Fruit fly (Drosophila melanogaster) whole organism, prepupa: ENCODE measurements around the gene CG33333.

Source experiments
- CG10669 ChIP-seq: fragments of 200-800 bp; sonication (Bioruptor generic); optimal IDR thresholded peaks from 3 replicates; lab custom pipeline; 2018; ENCODE audit warnings: missing biosample characterization, mild to moderate bottlenecking, missing genetic modification characterization, moderate library complexity
- CG15336 ChIP-seq: fragments of 200-800 bp; sonication (Bioruptor generic); IDR thresholded peaks from 2 replicates; pipeline ENCODE4 v1.3.6; 2022; ENCODE audit warnings: missing biosample characterization, missing genetic modification characterization
- CG16779 ChIP-seq: fragments of 200-800 bp; sonication (Bioruptor generic); optimal IDR thresholded peaks from 3 replicates; lab custom pipeline; 2017; ENCODE audit warnings: missing biosample characterization, mild to moderate bottlenecking, missing genetic modification characterization
- CG6854 ChIP-seq: fragments of 200-800 bp; sonication (Bioruptor generic); optimal IDR thresholded peaks from 2 replicates; lab custom pipeline; 2017; ENCODE audit warnings: missing biosample characterization, mild to moderate bottlenecking, missing genetic modification characterization
- Eip78C ChIP-seq: fragments of 200-800 bp; sonication (Bioruptor generic); peaks from one replicate; lab custom pipeline; 2016; ENCODE audit warnings: missing biosample characterization, missing genetic modification characterization
- Eip93F ChIP-seq: fragments of 200-800 bp; sonication (Bioruptor generic); optimal IDR thresholded peaks from 2 replicates; lab custom pipeline; 2016; ENCODE audit warnings: missing biosample characterization, mild to moderate bottlenecking, missing genetic modification characterization
- Ets21C ChIP-seq: fragments of 200-800 bp; sonication (Bioruptor generic); optimal IDR thresholded peaks from 3 replicates; lab custom pipeline; 2016; ENCODE audit warnings: missing biosample characterization, missing genetic modification characterization
- Hr38 ChIP-seq: sonication (Bioruptor generic); optimal IDR thresholded peaks from 2 replicates; lab custom pipeline; 2016; ENCODE audit warnings: missing biosample characterization, missing genetic modification characterization
- Hr39 ChIP-seq: fragments of 200-800 bp; sonication (Bioruptor generic); optimal IDR thresholded peaks from 2 replicates; lab custom pipeline; 2016; ENCODE audit warnings: missing biosample characterization, missing genetic modification characterization
- eg ChIP-seq: fragments of 200-800 bp; sonication (Bioruptor generic); IDR thresholded peaks from 3 replicates; pipeline ENCODE4 v1.3.6; 2022; ENCODE audit warnings: missing biosample characterization, missing genetic modification characterization
- lz ChIP-seq: fragments of 200-800 bp; sonication (Bioruptor generic); optimal IDR thresholded peaks from 3 replicates; lab custom pipeline; 2016; ENCODE audit warnings: missing biosample characterization, missing genetic modification characterization
- spab ChIP-seq: fragments of 200-800 bp; sonication (Bioruptor generic); optimal IDR thresholded peaks from 2 replicates; lab custom pipeline; 2017; ENCODE audit warnings: missing biosample characterization, mild to moderate bottlenecking, missing genetic modification characterization, missing genetic modification reagents

- TF ChIP-seq Hr38 (GFP tag; lab: Kevin White, UChicago) (no peak), CG6854 (GFP tag; lab: Kevin White, UChicago) (no peak), CG16779 (no peak), Eip93F (no peak), eg (GFP tag; lab: Robert Waterston, UW) (no peak), Hr39 (no peak), spab (GFP tag; lab: Kevin White, UChicago) (no peak), lz (GFP tag; lab: Kevin White, UChicago) (no peak), Eip78C (GFP tag; lab: Kevin White, UChicago) (no peak), CG15336 (GFP tag; lab: Robert Waterston, UW) (no peak), CG10669 (no peak), Ets21C (GFP tag; lab: Kevin White, UChicago) (no peak)
Measured at dm6 chr3R:17410808-17411207, 6.5 kb upstream of the CG33333 start, which contains the start of gene CG5863.
